Fruit fly (Drosophila melanogaster): ENCODE data around the gene hay.
A peak's percentile ranks its signal among the peaks of the same experiment; 100 is the strongest.

hay gene

dm6 chr3L:10659993-10660743 is 29.3 kb downstream of the hay start (continued):
- no peak for TF ChIP-seq CG3163 (GFP tag; optimal IDR thresholded peaks at IDR 0.05)
- peak; percentile 48 for TF ChIP-seq CG10979 (tag; optimal IDR thresholded peaks at IDR 0.05)
- no peak for TF ChIP-seq pan (optimal IDR thresholded peaks at IDR 0.05)
- peak in 1 of 2 experiments; percentile 5 for TF ChIP-seq pan (GFP tag; optimal IDR thresholded peaks at IDR 0.05 in 1 of 2, IDR thresholded peaks at IDR 0.05 in 1 of 2)
- TF ChIP-seq CG7839 (tag; optimal IDR thresholded peaks at IDR 0.05), result peak; percentile 23
- peak; percentile 32 for TF ChIP-seq phol (tag; optimal IDR thresholded peaks at IDR 0.05)
- TF ChIP-seq gem (tag; optimal IDR thresholded peaks at IDR 0.05), result peak; percentile 52
- TF ChIP-seq Sox100B (GFP tag; optimal IDR thresholded peaks at IDR 0.05), result peak; percentile 23
- peak; percentile 46 to 51 for TF ChIP-seq Trl (optimal IDR thresholded peaks at IDR 0.05)
- TF ChIP-seq Trl (GFP tag; optimal IDR thresholded peaks at IDR 0.05), result no peak
- TF ChIP-seq CG10267 (tag; optimal IDR thresholded peaks at IDR 0.05), result peak; percentile 11
- TF ChIP-seq tap (tag; optimal IDR thresholded peaks at IDR 0.05), result peak; percentile 32
- TF ChIP-seq Kr (GFP tag; optimal IDR thresholded peaks at IDR 0.05), result peak; percentile 37
- TF ChIP-seq fd96Cb (tag; optimal IDR thresholded peaks at IDR 0.05), result no peak
- TF ChIP-seq CG12391 (tag; optimal IDR thresholded peaks at IDR 0.05), result peak; percentile 50
- TF ChIP-seq Blimp-1 (GFP tag; optimal IDR thresholded peaks at IDR 0.05), result peak; percentile 29
- TF ChIP-seq lov (optimal IDR thresholded peaks at IDR 0.05), result no peak
- TF ChIP-seq lov (GFP tag; IDR thresholded peaks at IDR 0.05), result 0 out of 3 replicates have a peak, but pooled peaks have one; percentile 13
- TF ChIP-seq lola (GFP tag; optimal IDR thresholded peaks at IDR 0.05), result peak in 1 of 3 experiments; percentile 42
- 0 out of 2 replicates have a peak, but pooled peaks have one; percentile 22 for TF ChIP-seq CG31441 (GFP tag; IDR thresholded peaks at IDR 0.05)
- TF ChIP-seq CG15479 (GFP tag; optimal IDR thresholded peaks at IDR 0.05), result peak; percentile 96
- peak; percentile 13; the same call in 1 of the 2 replicates for TF ChIP-seq rib (GFP tag; IDR thresholded peaks at IDR 0.05)

- no peak for TF ChIP-seq prd (optimal IDR thresholded peaks at IDR 0.05)
- no peak; the same call in 2 of the 3 replicates for TF ChIP-seq prd (GFP tag; IDR thresholded peaks at IDR 0.05)
- no peak for TF ChIP-seq CG17802 (tag; optimal IDR thresholded peaks at IDR 0.05)
- TF ChIP-seq Ptx1 (GFP tag; IDR thresholded peaks at IDR 0.05), result 0 out of 2 replicates have a peak, but pooled peaks have one; percentile 35
- TF ChIP-seq eyg (GFP tag; optimal IDR thresholded peaks at IDR 0.05), result no peak
- peak; percentile 60 for TF ChIP-seq grau (tag; optimal IDR thresholded peaks at IDR 0.05)
- TF ChIP-seq ac (GFP tag; optimal IDR thresholded peaks at IDR 0.05), result peak; percentile 17
- TF ChIP-seq C15 (GFP tag; IDR thresholded peaks at IDR 0.05), result 0 out of 3 replicates have a peak, but pooled peaks have one; percentile 8
- TF ChIP-seq CG6791 (GFP tag; IDR thresholded peaks at IDR 0.05; ENCODE audit: partially characterized antibody), result no peak; the same call in 2 of the 3 replicates
- no peak for TF ChIP-seq CG8089 (GFP tag; optimal IDR thresholded peaks at IDR 0.05)
- peak; percentile 47 for TF ChIP-seq CG15601 (tag; optimal IDR thresholded peaks at IDR 0.05)
- TF ChIP-seq NFAT (GFP tag; IDR thresholded peaks at IDR 0.05), result peak; percentile 77
- peak; percentile 97 for TF ChIP-seq Opbp (GFP tag; IDR thresholded peaks at IDR 0.05; ENCODE audit: partially characterized antibody)
- peak; percentile 64 for TF ChIP-seq CG30403 (GFP tag; optimal IDR thresholded peaks at IDR 0.05)
- TF ChIP-seq CG14014 (GFP tag; IDR thresholded peaks at IDR 0.05), result peak; percentile 41; the same call in 1 of the 2 replicates
- no peak for TF ChIP-seq Usf (GFP tag; optimal IDR thresholded peaks at IDR 0.05)
- no peak for TF ChIP-seq Oaz (GFP tag; IDR thresholded peaks at IDR 0.05)
- TF ChIP-seq CG2116 (GFP tag; optimal IDR thresholded peaks at IDR 0.05), result peak; percentile 4
- TF ChIP-seq sens-2 (GFP tag; IDR thresholded peaks at IDR 0.05), result no peak
- no peak for TF ChIP-seq fru (optimal IDR thresholded peaks at IDR 0.05)
- TF ChIP-seq Lim3 (GFP tag; IDR thresholded peaks at IDR 0.05), result no peak
- TF ChIP-seq ind (GFP tag; optimal IDR thresholded peaks at IDR 0.05), result peak; percentile 12
- TF ChIP-seq D19B (GFP tag; optimal IDR thresholded peaks at IDR 0.05), result no peak
- TF ChIP-seq CG31441 (GFP tag; IDR thresholded peaks at IDR 0.05), result peak; percentile 27; the same call in 1 of the 2 replicates
- TF ChIP-seq CG18262 (tag; optimal IDR thresholded peaks at IDR 0.05), result peak; percentile 55
- no peak for TF ChIP-seq Side (GFP tag; optimal IDR thresholded peaks at IDR 0.05)
- TF ChIP-seq Abd-B (GFP tag; optimal IDR thresholded peaks at IDR 0.05), result peak; percentile 6
These were observed 30.1 kb downstream of the hay start, which contains the start of the genes CG32066 and CG8003 for dm6 chr3L:10660744-10661589. TSS of gene CG32066 (minus strand) at chr3L:10661013. TSS of gene CG8003 (plus strand) at chr3L:10661475.
